Worm (Caenorhabditis elegans) whole organism, L4 larva: ENCODE results near the gene C55A6.12.

Source experiments
- F49E8.2 ChIP-seq: sonication (generic microtip); optimal IDR thresholded peaks from 2 replicates; lab custom pipeline; 2016; ENCODE audit warnings: missing compliant biosample characterization, mild to moderate bottlenecking, missing genetic modification characterization, borderline replicate concordance
- ama-1 ChIP-seq: fragments of 150-350 bp; optimal IDR thresholded peaks from 2 replicates; lab custom pipeline; 2014; ENCODE audit warnings: inconsistent platforms, mixed read lengths
- ceh-62 ChIP-seq: sonication (generic microtip); optimal IDR thresholded peaks from 2 replicates; lab custom pipeline; 2017; ENCODE audit warnings: missing biosample characterization, missing genetic modification characterization
- lin-13 ChIP-seq: fragments of 150-350 bp; optimal IDR thresholded peaks from 2 replicates; lab custom pipeline; 2014; ENCODE audit warnings: missing biosample characterization, missing genetic modification reagents, missing genetic modification characterization
- lin-15B ChIP-seq: fragments of 150-350 bp; sonication (generic microtip); optimal IDR thresholded peaks from 3 replicates; lab custom pipeline; 2014; ENCODE audit warnings: missing biosample characterization, missing genetic modification characterization
- mdt-29 ChIP-seq: fragments of 200-800 bp; sonication (Bioruptor generic); IDR thresholded peaks from 2 replicates; pipeline ENCODE4 v1.3.6; 2022; ENCODE audit warnings: missing genetic modification reagents, missing genetic modification characterization, missing compliant biosample characterization
- mxl-3 ChIP-seq: fragments of 200-800 bp; sonication (Bioruptor generic); optimal IDR thresholded peaks from 2 replicates; lab custom pipeline; 2018; ENCODE audit warnings: mild to moderate bottlenecking, missing genetic modification characterization, missing compliant biosample characterization
- nhr-11 ChIP-seq: fragments of 150-350 bp; optimal IDR thresholded peaks from 2 replicates; lab custom pipeline; 2014; ENCODE audit warnings: missing biosample characterization, missing genetic modification characterization
- nhr-28 ChIP-seq: fragments of 150-350 bp; optimal IDR thresholded peaks from 2 replicates; lab custom pipeline; 2014; ENCODE audit warnings: missing biosample characterization, missing genetic modification characterization

- no peak for TF ChIP-seq lin-15B (tag; lab: Kevin White, UChicago)
- TF ChIP-seq ceh-62 (tag; lab: Kevin White, UChicago), result no peak
- TF ChIP-seq ama-1, result no peak
- TF ChIP-seq mxl-3 (GFP tag; lab: Kevin White, UChicago), result no peak
- TF ChIP-seq nhr-28 (tag; lab: Kevin White, UChicago), result no peak
- no peak for TF ChIP-seq nhr-11 (tag; lab: Kevin White, UChicago)
- TF ChIP-seq mdt-29 (GFP tag; lab: Robert Waterston, UW), result no peak
- TF ChIP-seq F49E8.2 (tag; lab: Kevin White, UChicago), result no peak
- TF ChIP-seq lin-13 (GFP tag; lab: Kevin White, UChicago), result no peak
These were observed 43.7 kb downstream of the C55A6.12 start, which contains the start of gene T11F9.1 for ce11 chrV:11459255-11459654.
